Fruit fly (Drosophila melanogaster) whole organism, pupa: ENCODE data around the gene sphinx1.

Source experiments
- CG10348 ChIP-seq: fragments of 200-800 bp; sonication (Bioruptor generic); IDR thresholded peaks from 2 replicates; pipeline ENCODE4 v1.3.6; 2022; ENCODE audit warnings: missing biosample characterization, missing genetic modification characterization
- CG14655 ChIP-seq: fragments of 200-800 bp; sonication (Bioruptor generic); optimal IDR thresholded peaks from 3 replicates; lab custom pipeline; 2017; ENCODE audit warnings: mild to moderate bottlenecking, missing biosample characterization, missing genetic modification reagents, missing genetic modification characterization
- CG4496 ChIP-seq: fragments of 200-800 bp; sonication (Bioruptor generic); IDR thresholded peaks from 3 replicates; pipeline ENCODE4 v1.3.6; 2022; ENCODE audit warnings: missing biosample characterization, missing genetic modification characterization
- D1 ChIP-seq: fragments of 200-800 bp; sonication (Bioruptor generic); optimal IDR thresholded peaks from 2 replicates; lab custom pipeline; 2018; ENCODE audit warnings: missing biosample characterization, mild to moderate bottlenecking, missing genetic modification characterization, moderate library complexity
- gl ChIP-seq: fragments of 200-800 bp; sonication (Bioruptor generic); optimal IDR thresholded peaks from 2 replicates; lab custom pipeline; 2018; ENCODE audit warnings: missing biosample characterization, mild to moderate bottlenecking, missing genetic modification characterization

- no peak for TF ChIP-seq CG10348
- TF ChIP-seq D1 (tag; lab: Kevin White, UChicago) = no peak
- no peak for TF ChIP-seq CG14655 (GFP tag; lab: Kevin White, UChicago)
- TF ChIP-seq gl = no peak
- no peak for TF ChIP-seq CG4496 (GFP tag; lab: Robert Waterston, UW)
Observed at dm6 chr3L:7471259-7471658, 32.1 kb upstream of the sphinx1 start, which contains the start of gene CG8541.
